Worm (Caenorhabditis elegans) whole organism, L4/young adult: ENCODE data around the gene F39D8.3.

Source experiments
- W03F9.2 ChIP-seq: fragments of 150-350 bp; optimal IDR thresholded peaks from 2 replicates; lab custom pipeline; 2014; ENCODE audit warnings: missing biosample characterization, missing genetic modification characterization
- dao-5 ChIP-seq: sonication (generic microtip); optimal IDR thresholded peaks from 2 replicates; lab custom pipeline; 2016; ENCODE audit warnings: missing genotype, missing genetic modification characterization, moderate library complexity, missing compliant biosample characterization
- him-1 ChIP-seq: sonication (generic microtip); optimal IDR thresholded peaks from 2 replicates; lab custom pipeline; 2016; ENCODE audit warnings: missing genotype, missing genetic modification reagents, missing genetic modification characterization, missing compliant biosample characterization

DNA sequence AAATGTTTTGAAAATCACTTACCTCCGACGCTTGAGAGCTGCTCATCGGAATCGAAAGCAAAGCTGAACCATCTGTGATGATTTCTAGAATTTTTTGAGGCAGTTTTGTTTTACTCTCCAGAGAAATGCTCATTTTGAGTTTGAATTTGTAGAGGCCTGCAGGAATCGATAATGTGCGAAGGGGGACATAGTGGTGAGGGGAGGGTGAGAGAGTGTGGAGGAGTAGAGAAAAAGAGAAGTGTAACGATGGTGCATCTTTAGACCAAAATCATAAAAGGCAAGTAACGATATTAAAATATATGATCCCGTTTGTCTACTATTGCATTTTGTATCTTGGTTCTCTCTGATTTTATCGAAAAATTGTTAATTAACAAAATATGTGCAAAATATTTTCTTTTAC, 10.2 kb downstream of the F39D8.3 start, which contains the start of gene blos-8:
- no peak for TF ChIP-seq him-1
- TF ChIP-seq dao-5 = no peak
- no peak for TF ChIP-seq W03F9.2 (tag; lab: Kevin White, UChicago)
